Fruit fly (Drosophila melanogaster) Kc167 (cell line): ENCODE results near the gene CG17147.

Source experiments
- Myc ChIP-seq: fragments of >200 bp; optimal IDR thresholded peaks from 2 replicates; lab custom pipeline; 2017; ENCODE audit warnings: missing external identifiers
- Sin3A ChIP-seq: fragments of >200 bp; optimal IDR thresholded peaks from 2 replicates; lab custom pipeline; 2018; ENCODE audit warnings: missing external identifiers
- h ChIP-seq: fragments of >200 bp; optimal IDR thresholded peaks from 3 replicates; lab custom pipeline; 2018; ENCODE audit warnings: missing external identifiers
- insv ChIP-seq: fragments of >200 bp; optimal IDR thresholded peaks from 3 replicates; lab custom pipeline; 2018; ENCODE audit warnings: missing external identifiers
- psq ChIP-seq: fragments of >200 bp; optimal IDR thresholded peaks from 2 replicates; lab custom pipeline; 2017; ENCODE audit warnings: missing external identifiers
- ttk ChIP-seq: sonication (Bioruptor generic); optimal IDR thresholded peaks from 2 replicates; lab custom pipeline; 2017; ENCODE audit warnings: missing external identifiers

Gene CG17147

dm6 chr3L:20205946-20206345, 17.8 kb upstream of the CG17147 start, which contains the start of gene CG7290:
Gene CG7290, minus strand, starts transcription at chr3L:20206046.
- TF ChIP-seq insv (lab: Kevin White, UChicago) (no peak), Sin3A (no peak), h (lab: Kevin White, UChicago) (no peak)

dm6 chr3L:20206950-20207584, 16.7 kb upstream of the CG17147 start, which contains the start of gene CG6996:
Gene CG6996, plus strand, starts transcription at chr3L:20207534.
- TF ChIP-seq Sin3A: no peak
- TF ChIP-seq h (lab: Kevin White, UChicago): no peak
- TF ChIP-seq psq (lab: Kevin White, UChicago): no peak
- TF ChIP-seq Myc (lab: Kevin White, UChicago): no peak
- no peak for TF ChIP-seq ttk (lab: Kevin White, UChicago)
- no peak for TF ChIP-seq insv (lab: Kevin White, UChicago)

DNA sequence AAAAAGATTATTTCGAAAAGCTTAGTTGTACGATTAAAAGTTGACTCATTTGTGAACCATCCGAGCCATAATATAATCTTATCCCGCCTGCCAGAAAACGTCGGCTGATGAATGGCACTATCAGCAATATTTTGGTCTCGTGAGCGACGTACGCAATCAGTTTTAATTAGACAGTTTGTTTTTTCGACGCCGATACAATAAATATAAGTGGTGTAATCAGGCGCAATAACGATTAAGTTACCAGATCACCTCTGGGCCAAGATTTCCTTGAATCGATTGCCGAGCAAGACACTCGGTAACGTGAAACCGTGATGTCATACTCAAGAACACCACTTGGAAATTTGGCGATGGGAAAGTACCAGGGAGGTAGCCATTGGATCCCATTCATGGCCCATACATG, 14.6 kb upstream of the CG17147 start:
- TF ChIP-seq Myc (lab: Kevin White, UChicago) (no peak), psq (lab: Kevin White, UChicago) (no peak), insv (lab: Kevin White, UChicago) (no peak), h (lab: Kevin White, UChicago) (no peak), ttk (lab: Kevin White, UChicago) (no peak), Sin3A (no peak)

- TF ChIP-seq h (lab: Kevin White, UChicago): no peak
- no peak for TF ChIP-seq psq (lab: Kevin White, UChicago)
- no peak for TF ChIP-seq Myc (lab: Kevin White, UChicago)
- no peak for TF ChIP-seq Sin3A
Measured at dm6 chr3L:20209896-20210295, 13.8 kb upstream of the CG17147 start.

DNA sequence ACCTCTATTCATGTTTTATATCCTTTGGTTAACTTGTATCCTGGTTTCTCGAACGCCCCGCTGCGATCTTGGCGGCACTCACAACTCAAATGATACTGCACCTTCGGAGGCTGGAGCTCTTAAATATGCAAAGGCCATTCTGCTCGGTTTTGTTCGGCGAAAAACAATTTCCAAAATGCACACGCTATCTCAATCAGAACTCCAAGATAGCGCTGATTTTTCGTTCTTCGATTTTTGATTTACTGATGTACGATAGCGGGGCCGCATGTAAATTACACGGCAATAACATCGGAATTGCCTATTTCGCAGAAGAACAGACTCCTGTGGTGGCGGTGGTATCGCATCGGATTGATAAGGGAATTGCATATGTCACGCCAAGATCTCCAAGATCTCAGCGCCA, 11.7 kb upstream of the CG17147 start, which contains the start of gene CG7017:
CG7017 (minus strand) TSS at position 101 of the 400 bp plus-strand sequence.
- TF ChIP-seq psq (lab: Kevin White, UChicago) (no peak), ttk (lab: Kevin White, UChicago) (no peak), h (lab: Kevin White, UChicago) (no peak), Myc (lab: Kevin White, UChicago) (no peak), Sin3A (no peak), insv (lab: Kevin White, UChicago) (no peak)

DNA sequence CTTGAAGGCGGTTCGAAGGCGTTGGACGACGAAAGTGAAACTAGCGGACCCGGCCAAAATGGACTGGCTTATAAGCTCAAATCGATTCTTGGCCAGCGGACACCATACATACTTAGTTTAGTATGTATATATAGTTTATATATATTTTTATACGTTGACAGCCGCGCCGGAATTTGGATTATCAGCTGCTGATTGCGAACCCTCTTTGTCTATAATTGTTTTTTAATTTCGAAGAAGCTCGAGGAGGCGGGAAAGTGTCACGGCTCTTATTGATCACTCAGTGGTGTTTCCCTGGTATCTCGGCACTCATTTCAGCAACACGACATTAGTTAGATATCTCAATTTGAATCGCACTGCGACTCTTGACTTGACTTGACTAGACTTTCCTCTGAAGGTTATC, 3.4 kb upstream of the CG17147 start, which contains the start of gene CG6933:
CG6933 (minus strand) TSS at position 47 of the 400 bp plus-strand sequence.
- TF ChIP-seq h (lab: Kevin White, UChicago) (no peak), Myc (lab: Kevin White, UChicago) (no peak), Sin3A (no peak), ttk (lab: Kevin White, UChicago) (no peak), insv (lab: Kevin White, UChicago) (no peak), psq (lab: Kevin White, UChicago) (no peak)

DNA sequence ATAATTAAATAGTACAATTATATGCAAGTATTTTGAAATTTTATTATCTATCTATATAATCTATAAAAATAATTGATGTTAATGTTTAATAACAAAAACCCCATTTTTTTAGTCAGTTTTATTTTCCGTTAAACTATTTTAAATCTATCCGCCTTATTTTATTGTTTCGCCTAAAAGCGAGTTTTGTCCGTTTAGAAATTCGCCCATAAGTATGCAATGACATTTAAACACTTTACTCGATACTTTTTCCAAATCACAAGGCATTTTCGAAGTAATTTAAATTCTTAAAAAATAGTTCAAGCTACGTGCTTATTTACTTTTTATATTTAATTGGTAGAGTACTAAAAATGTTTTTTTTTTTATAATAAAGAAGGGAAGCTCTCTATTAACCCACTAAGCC, 2.8 kb upstream of the CG17147 start:
- TF ChIP-seq h (lab: Kevin White, UChicago) (no peak), Myc (lab: Kevin White, UChicago) (no peak), insv (lab: Kevin White, UChicago) (no peak), psq (lab: Kevin White, UChicago) (no peak), Sin3A (no peak), ttk (lab: Kevin White, UChicago) (no peak)

- TF ChIP-seq psq (lab: Kevin White, UChicago) (no peak), h (lab: Kevin White, UChicago) (no peak), Myc (lab: Kevin White, UChicago) (no peak), ttk (lab: Kevin White, UChicago) (no peak), insv (lab: Kevin White, UChicago) (no peak), Sin3A (no peak)
Measured at dm6 chr3L:20221412-20221864, 2.3 kb upstream of the CG17147 start, which contains the start of gene CG17145. Gene CG17145, plus strand, starts transcription at chr3L:20221814.

dm6 chr3L:20222617-20223016, 1.1 kb upstream of the CG17147 start:
- TF ChIP-seq Sin3A (no peak), ttk (lab: Kevin White, UChicago) (no peak)

DNA sequence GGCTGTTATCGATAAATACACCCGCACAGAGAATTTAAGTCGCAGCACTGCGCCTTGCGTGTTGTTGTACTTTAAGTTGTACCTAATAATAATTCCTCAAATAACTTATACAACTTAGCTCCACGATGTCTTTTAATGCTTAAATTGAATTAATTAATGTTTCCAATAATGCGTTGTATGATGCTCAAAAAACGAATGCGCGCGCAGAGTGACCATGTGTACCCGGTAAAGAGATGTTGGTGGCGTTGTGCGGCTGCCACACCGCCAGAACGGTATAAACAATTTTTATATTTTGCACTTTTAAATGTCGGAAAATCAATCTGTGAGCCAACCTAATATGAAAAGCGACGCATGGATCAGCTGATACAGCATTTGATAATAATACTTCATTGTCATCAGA, 2.4 kb downstream of the CG17147 start:
- no peak for TF ChIP-seq ttk (lab: Kevin White, UChicago)
- TF ChIP-seq insv (lab: Kevin White, UChicago): no peak
- no peak for TF ChIP-seq Myc (lab: Kevin White, UChicago)
- TF ChIP-seq Sin3A: no peak
- no peak for TF ChIP-seq h (lab: Kevin White, UChicago)
- no peak for TF ChIP-seq psq (lab: Kevin White, UChicago)

DNA sequence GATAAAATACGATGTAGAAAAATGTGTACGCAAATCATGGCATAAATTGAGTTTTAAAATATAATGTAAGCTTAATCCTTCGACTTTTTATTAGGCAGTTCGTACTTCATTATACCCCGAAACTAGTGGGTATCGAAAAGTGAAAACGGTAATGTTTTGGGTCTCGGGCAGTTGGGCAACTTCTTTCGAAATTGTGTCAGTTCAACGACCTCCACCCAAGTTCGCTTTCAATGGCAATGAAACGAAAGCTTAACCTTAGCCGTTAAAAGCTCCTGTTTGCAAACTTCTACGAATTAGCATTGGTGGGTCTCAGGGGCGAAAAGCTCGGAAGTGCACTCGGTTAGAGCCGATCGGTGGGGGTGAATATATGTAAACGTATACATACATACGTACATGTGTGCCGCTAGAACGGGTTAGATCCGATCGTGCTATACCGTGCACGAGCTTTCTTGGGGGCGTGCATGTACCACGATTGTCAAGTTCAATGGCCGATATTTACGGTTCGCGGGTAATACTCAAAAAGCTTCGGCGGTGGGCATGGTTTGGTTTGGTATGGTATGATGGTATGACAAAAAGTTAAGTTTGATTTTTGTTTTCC, 6.5 kb downstream of the CG17147 start:
- TF ChIP-seq Myc (lab: Kevin White, UChicago) (no peak), h (lab: Kevin White, UChicago) (no peak), ttk (lab: Kevin White, UChicago) (no peak), psq (lab: Kevin White, UChicago) (no peak), Sin3A (no peak), insv (lab: Kevin White, UChicago) (no peak)

- TF ChIP-seq ttk (lab: Kevin White, UChicago) (no peak), psq (lab: Kevin White, UChicago) (no peak), Sin3A (no peak)
Measured at dm6 chr3L:20231369-20231768, 7.6 kb downstream of the CG17147 start, which contains the start of gene CG13813. Gene CG13813, plus strand, starts transcription at chr3L:20231669.
